Fruit fly (Drosophila melanogaster) whole organism, embryonic: ENCODE data around the gene ocn.
A peak's percentile ranks its signal among the peaks of the same experiment; 100 is the strongest.

ENCODE experiments used
- Asciz ChIP-seq: fragments of 200-800 bp; sonication (Bioruptor generic); optimal IDR thresholded peaks from 2 replicates; lab custom pipeline; 2017; ENCODE audit warnings: missing biosample characterization, mild to moderate bottlenecking, missing genetic modification characterization, missing genetic modification reagents
- Awh ChIP-seq: fragments of 200-800 bp; sonication (Bioruptor generic); IDR thresholded peaks from 2 replicates; pipeline ENCODE4, ENCODE4 v1.3.6; 2022; ENCODE audit warnings: missing biosample characterization, missing genetic modification characterization
- CG10209 ChIP-seq: fragments of 200-800 bp; sonication (Bioruptor generic); optimal IDR thresholded peaks from 3 replicates; lab custom pipeline; 2017; ENCODE audit warnings: missing biosample characterization, mild to moderate bottlenecking, missing genetic modification characterization, missing genetic modification reagents
- CG10431 ChIP-seq: fragments of 200-800 bp; sonication (Bioruptor generic); optimal IDR thresholded peaks from 3 replicates; lab custom pipeline; 2018; ENCODE audit warnings: missing biosample characterization, mild to moderate bottlenecking, missing genetic modification characterization
- CG11247 ChIP-seq: fragments of 200-800 bp; sonication (Bioruptor generic); IDR thresholded peaks from 2 replicates; pipeline ENCODE4 v1.3.6; 2022; ENCODE audit warnings: missing biosample characterization, missing genetic modification characterization
- CG12942 ChIP-seq: fragments of 200-800 bp; sonication (Bioruptor generic); optimal IDR thresholded peaks from 3 replicates; lab custom pipeline; 2016; ENCODE audit warnings: missing biosample characterization, missing genetic modification characterization
- CG13296 ChIP-seq: fragments of 200-800 bp; sonication (Bioruptor generic); optimal IDR thresholded peaks from 3 replicates; lab custom pipeline; 2018; ENCODE audit warnings: missing biosample characterization, mild to moderate bottlenecking, missing genetic modification characterization
- CG13624 ChIP-seq: fragments of 200-800 bp; sonication (Bioruptor generic); optimal IDR thresholded peaks from 2 replicates; lab custom pipeline; 2016; ENCODE audit warnings: missing biosample characterization, missing genetic modification characterization
- CG1603 ChIP-seq: fragments of 200-800 bp; sonication (Bioruptor generic); optimal IDR thresholded peaks from 2 replicates; lab custom pipeline; 2019; ENCODE audit warnings: missing biosample characterization, mild to moderate bottlenecking, missing genetic modification characterization, moderate library complexity
- CG18011 ChIP-seq: fragments of 200-800 bp; sonication (Bioruptor generic); optimal IDR thresholded peaks from 2 replicates; lab custom pipeline; 2017; ENCODE audit warnings: missing biosample characterization, missing genetic modification characterization, mild to moderate bottlenecking, moderate library complexity, missing genotype
- CG18476 ChIP-seq: fragments of 200-800 bp; sonication (Bioruptor generic); optimal IDR thresholded peaks from 2 replicates; lab custom pipeline; 2016; ENCODE audit warnings: missing biosample characterization, mild to moderate bottlenecking, missing genetic modification characterization
- CG18764 ChIP-seq: fragments of 200-800 bp; sonication (Bioruptor generic); optimal IDR thresholded peaks from 3 replicates; lab custom pipeline; 2016; ENCODE audit warnings: missing biosample characterization, missing genetic modification characterization
- CG31224 ChIP-seq: fragments of 200-800 bp; sonication (Bioruptor generic); IDR thresholded peaks from 2 replicates; pipeline ENCODE4 v1.3.6; 2022; ENCODE audit warnings: missing biosample characterization, missing genetic modification characterization
- CG42726 ChIP-seq: fragments of 200-800 bp; sonication (Bioruptor generic); IDR thresholded peaks from 2 replicates; pipeline ENCODE4 v1.3.6; 2022; ENCODE audit warnings: missing biosample characterization, missing genetic modification characterization; ENCODE audit not compliant: partially characterized antibody
- CG43689 ChIP-seq: fragments of 200-800 bp; sonication (Bioruptor generic); IDR thresholded peaks from 2 replicates; pipeline ENCODE4 v1.3.6; 2022; ENCODE audit warnings: missing biosample characterization, missing genetic modification characterization
- CG4730 ChIP-seq: fragments of 200-800 bp; sonication (Bioruptor generic); IDR thresholded peaks from 2 replicates; pipeline ENCODE4 v1.3.6; 2022; ENCODE audit warnings: missing biosample characterization, missing genetic modification characterization
- CG6683 ChIP-seq: fragments of 200-800 bp; sonication (Bioruptor generic); optimal IDR thresholded peaks from 2 replicates; lab custom pipeline; 2017; ENCODE audit warnings: missing biosample characterization, mild to moderate bottlenecking, missing genetic modification characterization, missing genetic modification reagents
- CG6791 ChIP-seq: fragments of 200-800 bp; sonication (Bioruptor generic); IDR thresholded peaks from 3 replicates; pipeline ENCODE4 v1.3.6; 2022; ENCODE audit warnings: missing biosample characterization, missing genetic modification characterization; ENCODE audit not compliant: partially characterized antibody
- CG7271 ChIP-seq: fragments of 200-800 bp; sonication (Bioruptor generic); optimal IDR thresholded peaks from 2 replicates; lab custom pipeline; 2018; ENCODE audit warnings: missing biosample characterization, mild to moderate bottlenecking, missing genetic modification characterization, moderate library complexity
- CG8924 ChIP-seq: fragments of 200-800 bp; optimal IDR thresholded peaks from 3 replicates; lab custom pipeline; 2019; ENCODE audit warnings: missing biosample characterization, mild to moderate bottlenecking, missing genetic modification characterization, moderate library complexity
- CG9727 ChIP-seq: fragments of 200-800 bp; sonication (Bioruptor generic); optimal IDR thresholded peaks from 3 replicates; lab custom pipeline; 2017; ENCODE audit warnings: missing biosample characterization, mild to moderate bottlenecking, missing genetic modification characterization
- CG9876 ChIP-seq: fragments of 200-800 bp; sonication (Bioruptor generic); optimal IDR thresholded peaks from 2 replicates; lab custom pipeline; 2016; ENCODE audit warnings: missing biosample characterization, missing genetic modification characterization
- Deaf1 ChIP-seq: fragments of 200-800 bp; optimal IDR thresholded peaks from 3 replicates; lab custom pipeline; 2019; ENCODE audit warnings: missing biosample characterization, mild to moderate bottlenecking, missing genetic modification characterization, moderate library complexity
- Dfd ChIP-seq, 2 experiments: fragments of >200 bp; optimal IDR thresholded peaks; 2 replicates each; lab custom pipeline; 2017; ENCODE audit warnings: missing biosample characterization in 2 of 2, missing genetic modification characterization in 2 of 2
- Elba2 ChIP-seq: fragments of 200-800 bp; sonication (Bioruptor generic); optimal IDR thresholded peaks from 3 replicates; lab custom pipeline; 2016; ENCODE audit warnings: missing biosample characterization, missing genetic modification characterization
- Fer1 ChIP-seq: fragments of 200-800 bp; sonication (Bioruptor generic); optimal IDR thresholded peaks from 2 replicates; lab custom pipeline; 2017; ENCODE audit warnings: missing biosample characterization, mild to moderate bottlenecking, missing genetic modification characterization
- Hr3 ChIP-seq: fragments of 200-800 bp; sonication (Bioruptor generic); optimal IDR thresholded peaks from 3 replicates; lab custom pipeline; 2016; ENCODE audit warnings: missing biosample characterization, missing genetic modification characterization
- Lim3 ChIP-seq: fragments of 200-800 bp; sonication (Bioruptor generic); IDR thresholded peaks from 2 replicates; pipeline ENCODE4 v1.3.6; 2022; ENCODE audit warnings: missing biosample characterization, missing genetic modification characterization
- Lpt ChIP-seq: fragments of >200 bp; optimal IDR thresholded peaks from 2 replicates; lab custom pipeline; 2018; ENCODE audit warnings: missing biosample characterization, missing genetic modification characterization
- Nf-YC ChIP-seq: fragments of 200-800 bp; optimal IDR thresholded peaks from 3 replicates; lab custom pipeline; 2019; ENCODE audit warnings: missing biosample characterization, mild to moderate bottlenecking, missing genetic modification characterization, moderate library complexity
- NfI ChIP-seq: fragments of 200-800 bp; sonication (Bioruptor generic); optimal IDR thresholded peaks from 3 replicates; lab custom pipeline; 2018; ENCODE audit warnings: missing biosample characterization, mild to moderate bottlenecking, missing genetic modification characterization, moderate library complexity
- Spps ChIP-seq: fragments of 200-800 bp; sonication (Bioruptor generic); optimal IDR thresholded peaks from 2 replicates; lab custom pipeline; 2018; ENCODE audit warnings: missing biosample characterization, mild to moderate bottlenecking, missing genetic modification characterization
- Sry-δ ChIP-seq: fragments of 200-800 bp; sonication (Bioruptor generic); optimal IDR thresholded peaks from 2 replicates; lab custom pipeline; 2016; ENCODE audit warnings: missing biosample characterization, missing genetic modification characterization
- Stat92E ChIP-seq, 3 experiments: fragments of >200 bp in 2 of 3; fragments of 200-800 bp in 1 of 3; sonication (Bioruptor generic) in 1 of 3; optimal IDR thresholded peaks; 2 replicates each; lab custom pipeline; 2017 to 2019; ENCODE audit warnings: missing biosample characterization in 3 of 3, missing genetic modification characterization in 3 of 3, mild to moderate bottlenecking in 1 of 3, moderate library complexity in 1 of 3
- Vsx1 ChIP-seq: fragments of 200-800 bp; sonication (Bioruptor generic); optimal IDR thresholded peaks from 2 replicates; lab custom pipeline; 2017; ENCODE audit warnings: missing biosample characterization, mild to moderate bottlenecking, missing genetic modification characterization, missing genetic modification reagents
- bsh ChIP-seq, 2 experiments: fragments of 200-800 bp; sonication (Bioruptor generic); optimal IDR thresholded peaks; 2 replicates each; lab custom pipeline; 2017 to 2018; ENCODE audit warnings: mild to moderate bottlenecking in 2 of 2, missing biosample characterization in 2 of 2, missing genetic modification characterization in 2 of 2, moderate library complexity in 1 of 2
- caup ChIP-seq: fragments of 200-800 bp; sonication (Bioruptor generic); optimal IDR thresholded peaks from 3 replicates; lab custom pipeline; 2017; ENCODE audit warnings: missing biosample characterization, mild to moderate bottlenecking, missing genetic modification characterization, moderate library complexity; ENCODE audit not compliant: severe bottlenecking
- danr ChIP-seq: fragments of 200-800 bp; sonication (Bioruptor generic); IDR thresholded peaks from 2 replicates; pipeline ENCODE4 v1.3.6; 2022; ENCODE audit warnings: missing biosample characterization, missing genetic modification characterization
- dati ChIP-seq: fragments of 200-800 bp; sonication (Bioruptor generic); IDR thresholded peaks from 2 replicates; pipeline ENCODE4 v1.3.6; 2022; ENCODE audit warnings: missing biosample characterization, missing genetic modification characterization
- emc ChIP-seq: fragments of 200-800 bp; sonication (Bioruptor generic); optimal IDR thresholded peaks from 2 replicates; lab custom pipeline; 2016; ENCODE audit warnings: missing biosample characterization, missing genetic modification characterization
- fd102C ChIP-seq: fragments of 200-800 bp; sonication (Bioruptor generic); optimal IDR thresholded peaks from 2 replicates; lab custom pipeline; 2018; ENCODE audit warnings: missing biosample characterization, mild to moderate bottlenecking, missing genetic modification characterization, moderate library complexity
- gcm ChIP-seq: fragments of 200-800 bp; sonication (Bioruptor generic); optimal IDR thresholded peaks from 2 replicates; lab custom pipeline; 2019; ENCODE audit warnings: missing biosample characterization, mild to moderate bottlenecking, missing genetic modification characterization, moderate library complexity
- gsb ChIP-seq: fragments of 200-800 bp; sonication (Bioruptor generic); IDR thresholded peaks from 2 replicates; pipeline ENCODE4 v1.3.6; 2022; ENCODE audit warnings: missing biosample characterization, missing genetic modification characterization
- maf-S ChIP-seq: fragments of 200-800 bp; sonication (Bioruptor generic); optimal IDR thresholded peaks from 2 replicates; lab custom pipeline; 2016; ENCODE audit warnings: missing biosample characterization, missing genetic modification characterization
- mam ChIP-seq: fragments of 200-800 bp; sonication (Bioruptor generic); optimal IDR thresholded peaks from 3 replicates; lab custom pipeline; 2016; ENCODE audit warnings: missing biosample characterization, missing genetic modification characterization
- sima ChIP-seq: fragments of 200-800 bp; sonication (Bioruptor generic); optimal IDR thresholded peaks from 2 replicates; lab custom pipeline; 2016; ENCODE audit warnings: missing biosample characterization, missing genetic modification characterization
- sqz ChIP-seq: fragments of 200-800 bp; sonication (Bioruptor generic); optimal IDR thresholded peaks from 3 replicates; lab custom pipeline; 2018; ENCODE audit warnings: missing biosample characterization, mild to moderate bottlenecking, missing genetic modification characterization
- tin ChIP-seq: fragments of 200-800 bp; sonication (Bioruptor generic); optimal IDR thresholded peaks from 3 replicates; lab custom pipeline; 2016; ENCODE audit warnings: missing biosample characterization, missing genetic modification characterization
- usp ChIP-seq: fragments of >200 bp; optimal IDR thresholded peaks from 2 replicates; lab custom pipeline; 2017; ENCODE audit warnings: missing biosample characterization, missing genetic modification characterization

Gene ocn

DNA sequence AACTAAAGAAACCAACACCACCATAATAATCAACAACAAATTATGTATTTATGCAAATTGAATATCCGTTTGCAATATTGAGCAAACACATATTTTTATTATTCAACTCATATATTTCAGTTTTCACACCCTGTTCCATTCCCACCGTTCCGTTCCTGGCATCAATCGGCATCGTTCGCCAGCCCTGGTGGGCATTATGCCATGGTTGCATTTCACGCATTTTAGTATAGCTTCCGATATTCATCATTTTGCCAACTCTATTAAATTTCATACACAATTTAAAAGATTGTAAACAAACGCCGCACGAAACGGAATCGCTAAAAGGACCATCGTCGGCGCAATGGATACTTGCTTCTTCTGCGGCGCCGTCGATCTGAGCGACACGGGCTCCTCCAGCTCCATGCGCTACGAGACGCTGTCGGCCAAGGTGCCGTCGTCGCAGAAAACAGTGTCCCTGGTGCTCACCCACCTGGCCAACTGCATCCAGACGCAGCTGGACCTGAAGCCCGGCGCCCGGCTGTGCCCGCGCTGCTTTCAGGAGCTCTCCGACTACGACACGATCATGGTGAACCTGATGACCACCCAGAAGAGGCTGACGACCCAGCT is 5.7 kb upstream of the ocn start, which contains the start of gene Sry-delta (continued):
- TF ChIP-seq CG11247 (peak; percentile 84), CG12942 (peak; percentile 86), danr (GFP tag; lab: Robert Waterston, UW) (peak; percentile 44; the same call in 1 of the 2 replicates), bsh (GFP tag; optimal IDR thresholded peaks at IDR 0.05; lab: Kevin White, UChicago) (peak in 1 of 2 experiments; percentile 58), CG43689 (GFP tag; lab: Robert Waterston, UW) (no peak), Deaf1 (tag; lab: Kevin White, UChicago) (no peak), Elba2 (GFP tag; lab: Kevin White, UChicago) (no peak), CG7271 (tag; lab: Kevin White, UChicago) (peak; percentile 3), usp (GFP tag; lab: Kevin White, UChicago) (no peak), Nf-YC (tag; lab: Kevin White, UChicago) (peak; percentile 63), CG8924 (tag; lab: Kevin White, UChicago) (peak; percentile 81), NfI (GFP tag; lab: Kevin White, UChicago) (peak; percentile 83), CG18476 (GFP tag; lab: Kevin White, UChicago) (peak; percentile 53), CG13296 (GFP tag; lab: Kevin White, UChicago) (peak; percentile 58), dati (GFP tag; lab: Robert Waterston, UW) (no peak), Fer1 (peak; percentile 76), CG42726 (GFP tag; lab: Robert Waterston, UW) (peak; percentile 46; the same call in 1 of the 2 replicates), fd102C (peak; percentile 44), CG10209 (GFP tag; lab: Kevin White, UChicago) (peak; percentile 69), maf-S (GFP tag; lab: Kevin White, UChicago) (peak; percentile 86), CG31224 (peak; percentile 57), mam (GFP tag; lab: Kevin White, UChicago) (peak; percentile 94), CG10431 (peak; percentile 11), CG18764 (GFP tag; lab: Kevin White, UChicago) (peak; percentile 80), Awh (GFP tag; lab: Robert Waterston, UW) (no peak), Vsx1 (no peak), Asciz (GFP tag; lab: Kevin White, UChicago) (no peak), CG6791 (GFP tag; lab: Robert Waterston, UW) (peak; percentile 76), CG4730 (GFP tag; lab: Robert Waterston, UW) (peak; percentile 62), Dfd (GFP tag; optimal IDR thresholded peaks at IDR 0.05; lab: Kevin White, UChicago) (no peak), Sry-δ (GFP tag; lab: Kevin White, UChicago) (peak; percentile 99), tin (GFP tag; lab: Kevin White, UChicago) (peak; percentile 91), CG6683 (GFP tag; lab: Kevin White, UChicago) (peak; percentile 50), Lim3 (GFP tag; lab: Robert Waterston, UW) (no peak), emc (GFP tag; lab: Kevin White, UChicago) (peak; percentile 80), CG1603 (tag; lab: Kevin White, UChicago) (peak; percentile 99), Spps (tag; lab: Kevin White, UChicago) (peak; percentile 3), CG13624 (GFP tag; lab: Kevin White, UChicago) (peak; percentile 90), CG9876 (GFP tag; lab: Kevin White, UChicago) (peak; percentile 92), caup (no peak), CG18011 (peak; percentile 72), sima (peak; percentile 85), CG9727 (GFP tag; lab: Kevin White, UChicago) (peak; percentile 78), gsb (0 out of 2 replicates have a peak, but pooled peaks have one; percentile 8), sqz (GFP tag; lab: Kevin White, UChicago) (no peak), Stat92E (GFP tag; optimal IDR thresholded peaks at IDR 0.05; lab: Kevin White, UChicago) (no peak), Lpt (GFP tag; lab: Kevin White, UChicago) (no peak), gcm (peak; percentile 24), Hr3 (GFP tag; lab: Kevin White, UChicago) (peak; percentile 68)
